Fruit fly (Drosophila melanogaster): ENCODE measurements around the gene CG18599.
A peak's percentile ranks its signal among the peaks of the same experiment; 100 is the strongest.

CG18599 gene

dm6 chr3R:18226809-18227157 lies 40.8 kb upstream of the CG18599 start:
- TF ChIP-seq Sp1 (GFP tag; optimal IDR thresholded peaks at IDR 0.05) (no peak), Mio (GFP tag; optimal IDR thresholded peaks at IDR 0.05) (no peak), Rel (GFP tag; optimal IDR thresholded peaks at IDR 0.05) (no peak), Rel (tag; optimal IDR thresholded peaks at IDR 0.05) (no peak), dsf (GFP tag; optimal IDR thresholded peaks at IDR 0.05; ENCODE audit: borderline replicate concordance) (no peak), rgr (GFP tag; optimal IDR thresholded peaks at IDR 0.05) (no peak)

- TF ChIP-seq lola (GFP tag; optimal IDR thresholded peaks at IDR 0.05): no peak
- TF ChIP-seq sage (GFP tag; optimal IDR thresholded peaks at IDR 0.05): no peak
- no peak for TF ChIP-seq CG9705 (GFP tag; optimal IDR thresholded peaks at IDR 0.05)
- no peak for TF ChIP-seq Abd-B (GFP tag; optimal IDR thresholded peaks at IDR 0.05)
- no peak for TF ChIP-seq psq (GFP tag; optimal IDR thresholded peaks at IDR 0.05)
- TF ChIP-seq Dfd (GFP tag; optimal IDR thresholded peaks at IDR 0.05): no peak
- no peak for TF ChIP-seq fru (GFP tag; optimal IDR thresholded peaks at IDR 0.05)
- TF ChIP-seq dsf (GFP tag; optimal IDR thresholded peaks at IDR 0.05; ENCODE audit: borderline replicate concordance): no peak
- TF ChIP-seq Mio (GFP tag; optimal IDR thresholded peaks at IDR 0.05): no peak
- TF ChIP-seq Hnf4 (GFP tag; optimal IDR thresholded peaks at IDR 0.05): no peak
- no peak for TF ChIP-seq Hr78 (GFP tag; optimal IDR thresholded peaks at IDR 0.05)
- no peak for TF ChIP-seq Rel (GFP tag; optimal IDR thresholded peaks at IDR 0.05)
- TF ChIP-seq Rel (tag; optimal IDR thresholded peaks at IDR 0.05): no peak
- no peak for TF ChIP-seq OdsH (GFP tag; optimal IDR thresholded peaks at IDR 0.05)
- TF ChIP-seq Hr83 (GFP tag; optimal IDR thresholded peaks at IDR 0.05; ENCODE audit: poor library complexity, severe bottlenecking): no peak
- no peak for TF ChIP-seq Myc (optimal IDR thresholded peaks at IDR 0.05)
- TF ChIP-seq dl (GFP tag; optimal IDR thresholded peaks at IDR 0.05; ENCODE audit: insufficient read depth in 1 of 2, partially characterized antibody in 2 of 2): no peak
- no peak for TF ChIP-seq h (GFP tag; optimal IDR thresholded peaks at IDR 0.05)
- TF ChIP-seq Sp1 (GFP tag; optimal IDR thresholded peaks at IDR 0.05): no peak
- no peak for TF ChIP-seq tai (GFP tag; optimal IDR thresholded peaks at IDR 0.05)
- no peak for TF ChIP-seq CG32264 (GFP tag; optimal IDR thresholded peaks at IDR 0.05)
These were observed 40.2 kb upstream of the CG18599 start for dm6 chr3R:18227385-18227784.

- TF ChIP-seq rgr (GFP tag; optimal IDR thresholded peaks at IDR 0.05) (peak; percentile 3), brk (GFP tag; optimal IDR thresholded peaks at IDR 0.05) (no peak), lola (GFP tag; optimal IDR thresholded peaks at IDR 0.05) (no peak), GATAd (GFP tag; optimal IDR thresholded peaks at IDR 0.05) (no peak), br (GFP tag; optimal IDR thresholded peaks at IDR 0.05) (no peak), Dif (GFP tag; optimal IDR thresholded peaks at IDR 0.05; ENCODE audit: partially characterized antibody) (no peak), foxo (GFP tag; optimal IDR thresholded peaks at IDR 0.05) (peak in 1 of 2 experiments; percentile 9)
These were observed 38.8 kb upstream of the CG18599 start for dm6 chr3R:18228713-18229222.

- TF ChIP-seq GATAd (GFP tag; optimal IDR thresholded peaks at IDR 0.05): no peak
- no peak for TF ChIP-seq N (GFP tag; optimal IDR thresholded peaks at IDR 0.05)
- no peak for TF ChIP-seq Sp1 (GFP tag; optimal IDR thresholded peaks at IDR 0.05)
- no peak for TF ChIP-seq Hr83 (GFP tag; optimal IDR thresholded peaks at IDR 0.05; ENCODE audit: poor library complexity, severe bottlenecking)
These were observed 37.4 kb upstream of the CG18599 start for dm6 chr3R:18230229-18230628.

dm6 chr3R:18232187-18232586 lies 35.4 kb upstream of the CG18599 start:
- TF ChIP-seq lola (GFP tag; optimal IDR thresholded peaks at IDR 0.05) (no peak), h (GFP tag; optimal IDR thresholded peaks at IDR 0.05) (no peak), Dfd (GFP tag; optimal IDR thresholded peaks at IDR 0.05) (no peak), Mio (GFP tag; optimal IDR thresholded peaks at IDR 0.05) (no peak), N (GFP tag; optimal IDR thresholded peaks at IDR 0.05) (no peak), pan (optimal IDR thresholded peaks at IDR 0.05) (no peak), woc (GFP tag; optimal IDR thresholded peaks at IDR 0.05) (no peak), dsf (GFP tag; optimal IDR thresholded peaks at IDR 0.05; ENCODE audit: borderline replicate concordance) (no peak), Myc (optimal IDR thresholded peaks at IDR 0.05) (no peak), sage (GFP tag; optimal IDR thresholded peaks at IDR 0.05) (no peak), Hnf4 (GFP tag; optimal IDR thresholded peaks at IDR 0.05) (no peak), OdsH (GFP tag; optimal IDR thresholded peaks at IDR 0.05) (no peak), CG32264 (GFP tag; optimal IDR thresholded peaks at IDR 0.05) (no peak), tai (GFP tag; optimal IDR thresholded peaks at IDR 0.05) (no peak)

Data from whole organism, wandering third instar larva.